Fruit fly (Drosophila melanogaster): ENCODE data around the gene CG4860.

Gene CG4860

dm6 chr3R:12197641-12198040, 23.6 kb downstream of the CG4860 start, which contains the start of gene Adk1:
TSS of gene Adk1 (plus strand) at chr3R:12197941.
- no peak for TF ChIP-seq CG15710 (tag; optimal IDR thresholded peaks at IDR 0.05)
- TF ChIP-seq Pif1B (GFP tag; optimal IDR thresholded peaks at IDR 0.05), result no peak

- TF ChIP-seq CG8159 (tag; optimal IDR thresholded peaks at IDR 0.05) (peak; percentile 53), Pif1A (GFP tag; optimal IDR thresholded peaks at IDR 0.05) (peak; percentile 8), CG14655 (GFP tag; optimal IDR thresholded peaks at IDR 0.05) (peak; percentile 37), CG13204 (GFP tag; optimal IDR thresholded peaks at IDR 0.05) (no peak), CG15710 (tag; optimal IDR thresholded peaks at IDR 0.05) (peak; percentile 55), Ets98B (GFP tag; IDR thresholded peaks at IDR 0.05) (no peak), CG4496 (GFP tag; IDR thresholded peaks at IDR 0.05) (0 out of 3 replicates have a peak, but pooled peaks have one; percentile 31)
Observed at dm6 chr3R:12196100-12196499, 25.2 kb downstream of the CG4860 start.

- TF ChIP-seq EcR (GFP tag; optimal IDR thresholded peaks at IDR 0.05) (no peak), fd96Ca (GFP tag; IDR thresholded peaks at IDR 0.05) (no peak), rn (GFP tag; IDR thresholded peaks at IDR 0.05) (no peak), Pif1A (GFP tag; optimal IDR thresholded peaks at IDR 0.05) (no peak), CG32121 (GFP tag; IDR thresholded peaks at IDR 0.05) (no peak), Snoo (tag; optimal IDR thresholded peaks at IDR 0.05) (no peak), gl (tag; optimal IDR thresholded peaks at IDR 0.05) (no peak), CG12605 (GFP tag; IDR thresholded peaks at IDR 0.05) (no peak), CG8159 (tag; optimal IDR thresholded peaks at IDR 0.05) (no peak), Pif1B (GFP tag; optimal IDR thresholded peaks at IDR 0.05) (no peak), CG13204 (GFP tag; optimal IDR thresholded peaks at IDR 0.05) (no peak), CG10348 (GFP tag; IDR thresholded peaks at IDR 0.05) (no peak), CG4496 (GFP tag; IDR thresholded peaks at IDR 0.05) (no peak)
Observed at dm6 chr3R:12194911-12195310, 26.4 kb downstream of the CG4860 start, which contains the start of the genes eIF3d2 and CG43450. TSS of gene eIF3d2 (minus strand) at chr3R:12195011. TSS of gene CG43450 (plus strand) at chr3R:12195294.

- no peak for TF ChIP-seq CG13204 (GFP tag; optimal IDR thresholded peaks at IDR 0.05)
- no peak for TF ChIP-seq CG8159 (tag; optimal IDR thresholded peaks at IDR 0.05)
- no peak for TF ChIP-seq CG34367 (tag; optimal IDR thresholded peaks at IDR 0.05)
- no peak for TF ChIP-seq CG4496 (GFP tag; IDR thresholded peaks at IDR 0.05)
- no peak for TF ChIP-seq Snoo (tag; optimal IDR thresholded peaks at IDR 0.05)
- no peak for TF ChIP-seq Ets98B (GFP tag; IDR thresholded peaks at IDR 0.05)
- TF ChIP-seq CG10348 (GFP tag; IDR thresholded peaks at IDR 0.05), result no peak
- no peak for TF ChIP-seq rn (GFP tag; IDR thresholded peaks at IDR 0.05)
- no peak for TF ChIP-seq Pif1A (GFP tag; optimal IDR thresholded peaks at IDR 0.05)
- no peak for TF ChIP-seq CG14655 (GFP tag; optimal IDR thresholded peaks at IDR 0.05)
- TF ChIP-seq CG17806 (tag; optimal IDR thresholded peaks at IDR 0.05), result no peak
- TF ChIP-seq gl (tag; optimal IDR thresholded peaks at IDR 0.05), result no peak
- TF ChIP-seq EcR (GFP tag; optimal IDR thresholded peaks at IDR 0.05), result no peak
Observed at dm6 chr3R:12185615-12186014, 35.6 kb downstream of the CG4860 start.

Data from whole organism, pupa.